Fruit fly (Drosophila melanogaster): Measurements from ENCODE around the gene CG13116.
A peak's percentile ranks its signal among the peaks of the same experiment; 100 is the strongest.

CG13116 gene

DNA sequence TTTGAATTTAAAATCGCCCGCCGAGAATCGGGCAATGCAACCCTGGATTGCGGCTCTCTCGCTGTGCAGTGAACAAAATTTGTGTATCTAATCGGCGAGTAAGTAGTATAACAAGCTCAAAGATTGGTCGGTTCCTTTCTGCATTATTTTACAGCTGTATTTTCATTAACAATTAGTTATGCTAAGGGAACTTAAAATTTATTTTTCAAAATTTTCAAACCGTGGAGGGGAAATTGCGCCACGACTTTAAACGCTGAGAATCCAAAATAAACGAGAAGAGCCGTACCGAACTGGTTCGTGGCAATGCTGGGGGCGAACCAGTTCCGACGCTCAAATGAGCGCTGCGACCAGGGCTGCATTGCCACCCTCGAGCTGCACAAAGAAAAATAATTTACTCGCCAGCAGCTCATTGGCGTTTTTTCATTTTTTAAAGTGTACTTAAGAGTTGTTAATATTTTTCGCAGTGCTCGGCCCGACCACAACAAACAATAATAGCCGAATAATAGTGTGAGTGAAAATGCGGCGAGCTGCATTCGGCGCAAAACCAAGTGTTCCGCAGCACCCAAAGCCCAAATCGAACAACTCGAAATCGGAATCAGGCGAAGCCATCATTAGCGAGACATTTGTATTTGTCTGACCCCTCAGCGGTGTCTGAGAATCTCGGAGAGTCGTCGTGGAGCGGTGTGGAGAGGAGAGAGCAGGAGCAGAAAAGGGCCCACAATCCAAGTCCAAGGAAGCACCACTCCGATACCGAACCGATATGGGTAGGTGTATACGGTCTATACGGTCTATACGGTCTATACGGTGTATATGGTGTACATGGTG is 28.5 kb downstream of the CG13116 start, which contains the start of gene zf30C (continued):
- TF ChIP-seq D19A (tag; optimal IDR thresholded peaks at IDR 0.05) (peak; percentile 59), CG4282 (GFP tag; optimal IDR thresholded peaks at IDR 0.05) (peak; percentile 83), CG8388 (GFP tag; optimal IDR thresholded peaks at IDR 0.05) (peak; percentile 65), CG6813 (GFP tag; optimal IDR thresholded peaks at IDR 0.05) (peak; percentile 77), eyg (GFP tag; optimal IDR thresholded peaks at IDR 0.05) (peak; percentile 90), gcm2 (GFP tag; optimal IDR thresholded peaks at IDR 0.05) (peak; percentile 62), CG18476 (GFP tag; optimal IDR thresholded peaks at IDR 0.05) (peak; percentile 47), sr (GFP tag; IDR thresholded peaks at IDR 0.05) (peak; percentile 80), slou (GFP tag; optimal IDR thresholded peaks at IDR 0.05) (peak; percentile 86), CG43689 (GFP tag; IDR thresholded peaks at IDR 0.05) (peak; percentile 43; the same call in 1 of the 2 replicates), CG32772 (GFP tag; IDR thresholded peaks at IDR 0.05) (peak; percentile 81), Atf6 (GFP tag; IDR thresholded peaks at IDR 0.05) (peak; percentile 82), ash1 (GFP tag; optimal IDR thresholded peaks at IDR 0.05) (no peak), CG31365 (tag; optimal IDR thresholded peaks at IDR 0.05) (peak; percentile 15), CG17612 (GFP tag; IDR thresholded peaks at IDR 0.05) (0 out of 2 replicates have a peak, but pooled peaks have one; percentile 18), so (GFP tag; IDR thresholded peaks at IDR 0.05) (peak; percentile 68; the same call in 2 of the 3 replicates), CG30020 (tag; optimal IDR thresholded peaks at IDR 0.05) (peak; percentile 37), Lim3 (GFP tag; IDR thresholded peaks at IDR 0.05) (no peak), ems (GFP tag; optimal IDR thresholded peaks at IDR 0.05) (peak; percentile 89), Adf1 (GFP tag; IDR thresholded peaks at IDR 0.05) (peak; percentile 83), CG33213 (GFP tag; optimal IDR thresholded peaks at IDR 0.05) (peak; percentile 84), tin (GFP tag; optimal IDR thresholded peaks at IDR 0.05) (peak; percentile 92), p53 (GFP tag; optimal IDR thresholded peaks at IDR 0.05) (peak; percentile 77), Vsx1 (GFP tag; optimal IDR thresholded peaks at IDR 0.05) (peak; percentile 25), gsb-n (tag; optimal IDR thresholded peaks at IDR 0.05) (peak; percentile 58), Meics (GFP tag; optimal IDR thresholded peaks at IDR 0.05) (peak; percentile 81), CG12236 (GFP tag; optimal IDR thresholded peaks at IDR 0.05) (peak; percentile 60), NC2β (GFP tag; optimal IDR thresholded peaks at IDR 0.05) (peak; percentile 87), dpn (GFP tag; optimal IDR thresholded peaks at IDR 0.05) (peak; percentile 90 to 93), CG2116 (GFP tag; optimal IDR thresholded peaks at IDR 0.05) (peak; percentile 99), CG18599 (GFP tag; optimal IDR thresholded peaks at IDR 0.05) (peak; percentile 85), Rx (GFP tag; IDR thresholded peaks at IDR 0.05) (peak; percentile 77), vnd (GFP tag; IDR thresholded peaks at IDR 0.05; ENCODE audit: partially characterized antibody) (peak; percentile 57), CG33557 (GFP tag; optimal IDR thresholded peaks at IDR 0.05) (peak; percentile 38), Dbx (GFP tag; IDR thresholded peaks at IDR 0.05) (peak; percentile 89), Dll (GFP tag; IDR thresholded peaks at IDR 0.05; ENCODE audit: partially characterized antibody) (peak; percentile 25; the same call in 3 of the 4 replicates), pb (GFP tag; optimal IDR thresholded peaks at IDR 0.05) (peak; percentile 87), CG1529 (GFP tag; optimal IDR thresholded peaks at IDR 0.05) (peak; percentile 51), scrt (GFP tag; optimal IDR thresholded peaks at IDR 0.05) (peak; percentile 58), Elba2 (GFP tag; optimal IDR thresholded peaks at IDR 0.05) (peak; percentile 10), Awh (GFP tag; IDR thresholded peaks at IDR 0.05) (no peak; the same call in 1 of the 2 replicates), phol (tag; optimal IDR thresholded peaks at IDR 0.05) (peak; percentile 63), Deaf1 (tag; optimal IDR thresholded peaks at IDR 0.05) (no peak), Hmr (GFP tag; optimal IDR thresholded peaks at IDR 0.05) (peak; percentile 84), CG9609 (GFP tag; optimal IDR thresholded peaks at IDR 0.05) (peak; percentile 94), knrl (GFP tag; IDR thresholded peaks at IDR 0.05; ENCODE audit: partially characterized antibody) (peak; percentile 69), gt (GFP tag; IDR thresholded peaks at IDR 0.05) (peak; percentile 47; the same call in 1 of the 2 replicates), Dip2 (GFP tag; IDR thresholded peaks at IDR 0.05) (no peak), CG4617 (GFP tag; optimal IDR thresholded peaks at IDR 0.05; ENCODE audit: borderline replicate concordance) (peak; percentile 88)
